Worm (Caenorhabditis elegans) whole organism, young adult: ENCODE data around the gene clec-26.
A peak's percentile ranks its signal among the peaks of the same experiment; 100 is the strongest.

Source experiments
- B0019.2 ChIP-seq: fragments of 200-800 bp; sonication (Bioruptor generic); conservative IDR thresholded peaks from 2 replicates; pipeline ENCODE4 v1.3.6; 2022; ENCODE audit warnings: missing genetic modification reagents, missing genetic modification characterization, missing compliant biosample characterization
- F22D6.2 ChIP-seq: sonication (generic microtip); optimal IDR thresholded peaks from 2 replicates; lab custom pipeline; 2016; ENCODE audit warnings: mild to moderate bottlenecking, missing genetic modification characterization, missing compliant biosample characterization
- F37B4.10 ChIP-seq: fragments of 200-800 bp; sonication (Bioruptor generic); IDR thresholded peaks from 2 replicates; pipeline ENCODE4 v1.3.6; 2022; ENCODE audit warnings: missing genetic modification characterization, missing compliant biosample characterization
- attf-6 ChIP-seq: fragments of 200-800 bp; sonication (Bioruptor generic); IDR thresholded peaks from 2 replicates; pipeline ENCODE4 v1.3.6; 2022; ENCODE audit warnings: missing genetic modification reagents, missing genetic modification characterization, missing compliant biosample characterization
- ccch-3 ChIP-seq: fragments of 200-800 bp; sonication (Bioruptor generic); optimal IDR thresholded peaks from 2 replicates; lab custom pipeline; 2018; ENCODE audit warnings: mild to moderate bottlenecking, missing genetic modification characterization, missing compliant biosample characterization
- cebp-1 ChIP-seq, 2 experiments: fragments of 200-800 bp in 1 of 2; sonication (Bioruptor generic) in 1 of 2; sonication (generic microtip) in 1 of 2; IDR thresholded peaks in 1 of 2; optimal IDR thresholded peaks in 1 of 2; 2 replicates each; pipeline versions ENCODE4 v1.3.6 to Lab custom; 2017 to 2022; ENCODE audit warnings: missing compliant biosample characterization in 2 of 2, missing genetic modification characterization in 2 of 2, mild to moderate bottlenecking in 1 of 2, missing genetic modification reagents in 1 of 2, moderate library complexity in 1 of 2
- die-1 ChIP-seq: sonication (generic microtip); optimal IDR thresholded peaks from 2 replicates; lab custom pipeline; 2016; ENCODE audit warnings: missing genotype, mild to moderate bottlenecking, missing genetic modification characterization, missing compliant biosample characterization
- efl-1 ChIP-seq: fragments of 150-350 bp; optimal IDR thresholded peaks from 2 replicates; lab custom pipeline; 2014; ENCODE audit warnings: missing biosample characterization, missing genetic modification reagents, missing genetic modification characterization
- hlh-12 ChIP-seq: sonication (generic microtip); optimal IDR thresholded peaks from 2 replicates; lab custom pipeline; 2016; ENCODE audit warnings: missing genetic modification characterization, missing compliant biosample characterization
- hmg-20 ChIP-seq: fragments of 200-800 bp; sonication (Bioruptor generic); IDR thresholded peaks from 2 replicates; pipeline ENCODE4 v1.3.6; 2022; ENCODE audit warnings: missing genetic modification reagents, missing genetic modification characterization, missing compliant biosample characterization
- hrde-1 ChIP-seq: sonication (generic microtip); optimal IDR thresholded peaks from 2 replicates; lab custom pipeline; 2016; ENCODE audit warnings: missing genetic modification characterization, mild to moderate bottlenecking, missing compliant biosample characterization, moderate library complexity, missing genotype, missing genetic modification reagents, borderline replicate concordance
- lin-35 ChIP-seq, 3 experiments: fragments of 150-350 bp in 2 of 3; sonication (generic microtip) in 1 of 3; optimal IDR thresholded peaks; 2 replicates each; lab custom pipeline; 2014 to 2018; ENCODE audit warnings: missing biosample characterization in 3 of 3, missing genetic modification characterization in 3 of 3, missing genetic modification reagents in 3 of 3
- lsy-27 ChIP-seq: sonication (generic microtip); optimal IDR thresholded peaks from 2 replicates; lab custom pipeline; 2017; ENCODE audit warnings: missing genetic modification characterization, mild to moderate bottlenecking, missing compliant biosample characterization, antibody characterized with exemption, missing genotype, borderline replicate concordance; ENCODE audit not compliant: insufficient read depth
- mcd-1 ChIP-seq: fragments of 200-800 bp; sonication (Bioruptor generic); IDR thresholded peaks from 2 replicates; pipeline ENCODE4 v1.3.6; 2022; ENCODE audit warnings: missing genetic modification reagents, missing genetic modification characterization, missing compliant biosample characterization
- mxl-1 ChIP-seq: sonication (generic microtip); optimal IDR thresholded peaks from 2 replicates; lab custom pipeline; 2016; ENCODE audit warnings: missing genetic modification characterization, missing compliant biosample characterization
- nfya-2 ChIP-seq: fragments of 200-800 bp; sonication (Bioruptor generic); IDR thresholded peaks from 2 replicates; pipeline ENCODE4 v1.3.6; 2022; ENCODE audit warnings: missing genetic modification reagents, missing genetic modification characterization, missing compliant biosample characterization
- nfyb-1 ChIP-seq: fragments of 200-800 bp; sonication (Bioruptor generic); IDR thresholded peaks from 2 replicates; pipeline ENCODE4 v1.3.6; 2022; ENCODE audit warnings: missing genetic modification reagents, missing genetic modification characterization, missing compliant biosample characterization
- nhr-120 ChIP-seq: fragments of 200-800 bp; sonication (Bioruptor generic); IDR thresholded peaks from 2 replicates; pipeline ENCODE4 v1.3.6; 2022; ENCODE audit warnings: missing genetic modification characterization, missing compliant biosample characterization
- nhr-27 ChIP-seq: fragments of 200-800 bp; sonication (Bioruptor generic); optimal IDR thresholded peaks from 2 replicates; lab custom pipeline; 2018; ENCODE audit warnings: mild to moderate bottlenecking, missing genetic modification characterization, moderate library complexity, missing compliant biosample characterization
- nhr-80 ChIP-seq: sonication (generic microtip); optimal IDR thresholded peaks from 2 replicates; lab custom pipeline; 2016; ENCODE audit warnings: missing genetic modification characterization, missing compliant biosample characterization
- nhr-90 ChIP-seq: sonication (generic microtip); optimal IDR thresholded peaks from 2 replicates; lab custom pipeline; 2016; ENCODE audit warnings: missing genotype, mild to moderate bottlenecking, missing genetic modification characterization, missing compliant biosample characterization
- pha-4 ChIP-seq: fragments of 150-350 bp; sonication (generic microtip); optimal IDR thresholded peaks from 2 replicates; lab custom pipeline; 2014; ENCODE audit warnings: missing biosample characterization, missing genetic modification reagents, missing genetic modification characterization
- rec-8 ChIP-seq, 2 experiments: sonication (generic microtip); optimal IDR thresholded peaks; 2 replicates each; lab custom pipeline; 2016; ENCODE audit warnings: mild to moderate bottlenecking in 2 of 2, missing genetic modification characterization in 2 of 2, missing genetic modification reagents in 2 of 2, missing genotype in 2 of 2, missing biosample characterization in 1 of 2, missing compliant biosample characterization in 1 of 2, moderate library complexity in 1 of 2
- rpc-1 ChIP-seq, 2 experiments: fragments of 150-350 bp in 1 of 2; sonication (generic microtip) in 1 of 2; optimal IDR thresholded peaks; 2 replicates each; lab custom pipeline; 2014 to 2018; ENCODE audit warnings: missing biosample characterization in 1 of 2, missing genetic modification characterization in 1 of 2, missing genetic modification reagents in 1 of 2, missing genotype in 1 of 2
- sdz-38 ChIP-seq: sonication (generic microtip); optimal IDR thresholded peaks from 2 replicates; lab custom pipeline; 2016; ENCODE audit warnings: missing genotype, missing genetic modification characterization, missing compliant biosample characterization
- sea-2 ChIP-seq: fragments of 200-800 bp; sonication (Bioruptor generic); IDR thresholded peaks from 2 replicates; pipeline ENCODE4 v1.3.6; 2022; ENCODE audit warnings: missing genetic modification characterization, missing compliant biosample characterization
- snpc-1.1 ChIP-seq: sonication (generic microtip); optimal IDR thresholded peaks from 2 replicates; lab custom pipeline; 2017; ENCODE audit warnings: missing genetic modification characterization, mild to moderate bottlenecking, missing compliant biosample characterization, antibody characterized with exemption, moderate library complexity, missing genotype, missing genetic modification reagents; ENCODE audit not compliant: insufficient read depth
- snpc-3.4 ChIP-seq: sonication (generic microtip); optimal IDR thresholded peaks from 2 replicates; lab custom pipeline; 2017; ENCODE audit warnings: missing genetic modification characterization, mild to moderate bottlenecking, missing compliant biosample characterization, antibody characterized with exemption, moderate library complexity, missing genotype, missing genetic modification reagents
- snpc-4 ChIP-seq, 5 experiments: fragments of 150-350 bp in 1 of 5; sonication (generic microtip) in 4 of 5; optimal IDR thresholded peaks; 2 replicates each; lab custom pipeline; 2014 to 2018; ENCODE audit warnings: missing genetic modification characterization in 5 of 5, missing biosample characterization in 3 of 5, antibody characterized with exemption in 2 of 5, mild to moderate bottlenecking in 2 of 5, missing compliant biosample characterization in 2 of 5, missing genotype in 2 of 5, moderate library complexity in 2 of 5, missing genetic modification reagents in 1 of 5
- tbp1 ChIP-seq: fragments of 200-800 bp; sonication (Bioruptor generic); optimal IDR thresholded peaks from 2 replicates; lab custom pipeline; 2018; ENCODE audit warnings: mild to moderate bottlenecking, missing genetic modification characterization, missing compliant biosample characterization
- unc-130 ChIP-seq: sonication (generic microtip); optimal IDR thresholded peaks from 2 replicates; lab custom pipeline; 2016; ENCODE audit warnings: missing genetic modification reagents, missing genetic modification characterization, missing compliant biosample characterization
- unc-62 ChIP-seq: fragments of 150-350 bp; optimal IDR thresholded peaks from 2 replicates; lab custom pipeline; 2014; ENCODE audit warnings: missing biosample characterization, missing genetic modification reagents, missing genetic modification characterization

The clec-26 gene

DNA sequence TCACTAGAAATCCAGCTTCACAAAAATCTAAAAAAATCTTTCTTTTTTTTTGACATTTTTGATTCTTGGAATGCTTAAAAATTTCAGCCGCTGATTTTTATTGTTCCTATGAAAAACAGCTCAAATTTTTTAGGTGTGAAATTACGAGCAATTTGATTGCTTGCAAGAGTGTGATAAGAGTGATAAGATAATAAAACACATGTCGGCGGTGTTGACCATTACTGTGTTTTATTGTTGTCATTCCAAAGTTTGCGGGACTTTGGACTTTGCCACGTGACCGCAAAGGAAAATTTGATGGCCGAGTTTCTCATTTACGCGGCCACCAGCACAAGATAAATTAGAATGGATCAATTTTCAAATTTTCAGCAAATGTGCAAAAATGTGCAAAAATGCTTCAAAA lies 31.7 kb upstream of the clec-26 start:
- TF ChIP-seq snpc-1.1 (no peak), sea-2 (GFP tag; lab: Robert Waterston, UW) (no peak), nfyb-1 (GFP tag; lab: Robert Waterston, UW) (no peak), mxl-1 (tag; lab: Kevin White, UChicago) (no peak), ccch-3 (GFP tag; lab: Kevin White, UChicago) (no peak), B0019.2 (GFP tag; lab: Robert Waterston, UW) (no peak), tbp1 (GFP tag; lab: Kevin White, UChicago) (no peak), snpc-3.4 (tag; lab: Kevin White, UChicago) (no peak), pha-4 (tag; lab: Kevin White, UChicago) (no peak), hmg-20 (no peak), snpc-4 (GFP tag; optimal IDR thresholded peaks at IDR 0.05; lab: Kevin White, UChicago) (no peak), snpc-4 (tag; optimal IDR thresholded peaks at IDR 0.05; lab: Kevin White, UChicago) (peak in 1 of 4 experiments; percentile 18), nhr-80 (peak; percentile 56), attf-6 (GFP tag; lab: Robert Waterston, UW) (no peak), cebp-1 (GFP tag; IDR thresholded peaks at IDR 0.05; lab: Robert Waterston, UW) (no peak), cebp-1 (tag; optimal IDR thresholded peaks at IDR 0.05; lab: Kevin White, UChicago) (peak; percentile 17), die-1 (tag; lab: Kevin White, UChicago) (no peak)

- no peak for TF ChIP-seq lin-35 (GFP tag; optimal IDR thresholded peaks at IDR 0.05; lab: Kevin White, UChicago)
- TF ChIP-seq F37B4.10 = 0 out of 2 replicates have a peak, but pooled peaks have one; percentile 89
Observed at ce11 chrV:16821270-16821737, 27.1 kb upstream of the clec-26 start, which contains the start of gene T20B3.14. TSS of gene T20B3.14 (minus strand) at chrV:16821320.

ce11 chrV:16827485-16827884 lies 20.9 kb upstream of the clec-26 start, which contains the start of gene srh-216:
TSS of gene srh-216 (minus strand) at chrV:16827585.
- TF ChIP-seq rpc-1 (optimal IDR thresholded peaks at IDR 0.05; lab: Kevin White, UChicago) (no peak), rpc-1 (tag; optimal IDR thresholded peaks at IDR 0.05; lab: Kevin White, UChicago) (no peak), sdz-38 (tag; lab: Kevin White, UChicago) (no peak), nhr-27 (tag; lab: Kevin White, UChicago) (no peak), efl-1 (no peak), unc-62 (GFP tag; lab: Kevin White, UChicago) (no peak), nhr-90 (tag; lab: Kevin White, UChicago) (no peak), lsy-27 (tag; lab: Kevin White, UChicago) (no peak), nhr-120 (GFP tag; lab: Robert Waterston, UW) (no peak), hlh-12 (no peak), mcd-1 (no peak), unc-130 (GFP tag; lab: Kevin White, UChicago) (no peak), rec-8 (tag; optimal IDR thresholded peaks at IDR 0.05; lab: Kevin White, UChicago) (no peak), nfya-2 (GFP tag; lab: Robert Waterston, UW) (no peak)

ce11 chrV:16829396-16829795 lies 19.0 kb upstream of the clec-26 start, which contains the start of gene srh-214:
TSS of gene srh-214 (minus strand) at chrV:16829755.
- no peak for TF ChIP-seq hrde-1 (tag; lab: Kevin White, UChicago)
- no peak for TF ChIP-seq F22D6.2
- TF ChIP-seq, all 124 proteins: peak for 0
